In the genomic region with DNA sequence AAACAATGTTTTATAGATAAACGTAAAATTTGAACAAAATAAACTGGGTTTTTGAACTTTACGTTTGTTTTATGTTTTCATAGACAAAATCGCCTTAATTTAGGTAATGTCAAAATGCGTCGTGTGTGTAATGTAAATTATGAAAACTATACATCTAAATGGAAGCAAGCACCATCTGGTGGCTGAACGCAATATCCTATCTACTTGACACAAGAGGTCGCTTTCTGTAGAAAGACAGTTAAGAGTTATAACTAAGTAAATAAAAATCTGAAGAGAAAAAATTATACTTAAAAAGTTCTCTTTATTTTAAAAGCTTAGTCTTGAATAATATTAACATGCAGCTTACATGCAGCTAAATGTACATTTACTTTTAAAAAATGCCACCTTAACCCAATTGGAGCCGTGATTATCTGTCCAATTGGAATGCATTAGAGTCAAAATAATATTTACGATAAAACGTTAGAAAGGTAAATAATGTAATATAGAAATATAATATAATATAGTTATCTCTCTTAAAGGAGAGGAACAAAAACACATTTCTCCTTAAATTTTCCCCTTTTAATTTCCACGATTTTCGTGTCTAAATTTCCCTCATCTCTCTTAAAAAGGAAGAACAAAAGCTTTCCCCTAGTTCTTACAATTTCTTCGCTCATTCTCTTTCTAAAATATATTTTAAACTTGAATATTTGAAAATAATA, we compare ENCODE assay signal across 1 fruit fly cellular context.
TF ChIP-seq lines count a peak whose summit lies in the region.

No protein-coding gene starts in this region.

TF ChIP-seq in whole organism, embryonic, 481 proteins besides CTCF, POLR2A, EP300 and RAD21 (continued from another document and continues in another):
- peak; percentile 88 for TF ChIP-seq CG18262 (tag; optimal IDR thresholded peaks at IDR 0.05; lab: Kevin White, UChicago)
- peak; percentile 84 for TF ChIP-seq zfh2 (GFP tag; optimal IDR thresholded peaks at IDR 0.05; lab: Kevin White, UChicago)
- TF ChIP-seq CG7928 (GFP tag; optimal IDR thresholded peaks at IDR 0.05; lab: Kevin White, UChicago), result peak; percentile 67
- TF ChIP-seq CG34376 (GFP tag; optimal IDR thresholded peaks at IDR 0.05; lab: Kevin White, UChicago), result peak; percentile 86
- TF ChIP-seq E2f2 (GFP tag; IDR thresholded peaks at IDR 0.05; lab: Robert Waterston, UW), result peak; percentile 65
- TF ChIP-seq tio (GFP tag; optimal IDR thresholded peaks at IDR 0.05; lab: Kevin White, UChicago), result peak; percentile 84
- peak; percentile 90 for TF ChIP-seq CG9609 (GFP tag; optimal IDR thresholded peaks at IDR 0.05; lab: Kevin White, UChicago)
- no peak for TF ChIP-seq CG2129 (GFP tag; IDR thresholded peaks at IDR 0.05; lab: Robert Waterston, UW; ENCODE audit: partially characterized antibody)
- peak; percentile 92 for TF ChIP-seq CG10979 (tag; optimal IDR thresholded peaks at IDR 0.05; lab: Kevin White, UChicago)
- TF ChIP-seq CG18599 (GFP tag; optimal IDR thresholded peaks at IDR 0.05; lab: Kevin White, UChicago), result peak; percentile 84
- TF ChIP-seq CG12155 (GFP tag; optimal IDR thresholded peaks at IDR 0.05; lab: Kevin White, UChicago), result peak; percentile 77
- TF ChIP-seq E2f1 (GFP tag; IDR thresholded peaks at IDR 0.05; lab: Robert Waterston, UW), result peak; percentile 89
- TF ChIP-seq CG17612 (GFP tag; IDR thresholded peaks at IDR 0.05; lab: Robert Waterston, UW), result peak; percentile 75
- peak; percentile 43; the same call in 2 of the 3 replicates for TF ChIP-seq CG7357 (GFP tag; IDR thresholded peaks at IDR 0.05; lab: Robert Waterston, UW)
- TF ChIP-seq repo (GFP tag; optimal IDR thresholded peaks at IDR 0.05; lab: Kevin White, UChicago), result peak; percentile 95
- no peak for TF ChIP-seq Rx (GFP tag; IDR thresholded peaks at IDR 0.05; lab: Robert Waterston, UW)
- no peak; the same call in 1 of the 2 replicates for TF ChIP-seq ttk (GFP tag; IDR thresholded peaks at IDR 0.05; lab: Robert Waterston, UW)
- TF ChIP-seq gro (GFP tag; optimal IDR thresholded peaks at IDR 0.05; lab: Kevin White, UChicago), result peak; percentile 88
- peak; percentile 94; the same call in 1 of the 3 replicates for TF ChIP-seq gce (GFP tag; IDR thresholded peaks at IDR 0.05; lab: Robert Waterston, UW)
- peak; percentile 96 for TF ChIP-seq CG4424 (GFP tag; optimal IDR thresholded peaks at IDR 0.05; lab: Kevin White, UChicago)
- peak; percentile 45 for TF ChIP-seq Scr (GFP tag; IDR thresholded peaks at IDR 0.05; lab: Robert Waterston, UW; ENCODE audit: partially characterized antibody)
- peak; percentile 69 for TF ChIP-seq ab (GFP tag; optimal IDR thresholded peaks at IDR 0.05; lab: Kevin White, UChicago)
- TF ChIP-seq CG5953 (GFP tag; IDR thresholded peaks at IDR 0.05; lab: Robert Waterston, UW), result peak; percentile 87
- peak; percentile 83 for TF ChIP-seq dmrt11E (tag; optimal IDR thresholded peaks at IDR 0.05; lab: Kevin White, UChicago)
- peak; percentile 94 for TF ChIP-seq B-H2 (GFP tag; optimal IDR thresholded peaks at IDR 0.05; lab: Kevin White, UChicago)
- peak; percentile 80 for TF ChIP-seq fu2 (GFP tag; optimal IDR thresholded peaks at IDR 0.05; lab: Kevin White, UChicago)
- peak; percentile 64 for TF ChIP-seq CG31365 (tag; optimal IDR thresholded peaks at IDR 0.05; lab: Kevin White, UChicago)
- peak; percentile 89 for TF ChIP-seq CG17328 (GFP tag; IDR thresholded peaks at IDR 0.05; lab: Robert Waterston, UW)
- peak; percentile 79 for TF ChIP-seq sima (GFP tag; optimal IDR thresholded peaks at IDR 0.05; lab: Kevin White, UChicago)
- peak; percentile 88 for TF ChIP-seq slou (GFP tag; optimal IDR thresholded peaks at IDR 0.05; lab: Kevin White, UChicago)
- TF ChIP-seq vfl (GFP tag; optimal IDR thresholded peaks at IDR 0.05; lab: Kevin White, UChicago), result peak; percentile 90
- peak; percentile 89 for TF ChIP-seq p53 (GFP tag; optimal IDR thresholded peaks at IDR 0.05; lab: Kevin White, UChicago)
- TF ChIP-seq H2.0 (GFP tag; IDR thresholded peaks at IDR 0.05; lab: Robert Waterston, UW), result no peak; the same call in 1 of the 2 replicates
- no peak; the same call in 1 of the 2 replicates for TF ChIP-seq CG43689 (GFP tag; IDR thresholded peaks at IDR 0.05; lab: Robert Waterston, UW)
- peak; percentile 69 for TF ChIP-seq org-1 (GFP tag; optimal IDR thresholded peaks at IDR 0.05; lab: Kevin White, UChicago)
- no peak; the same call in 2 of the 4 replicates for TF ChIP-seq Gug (GFP tag; IDR thresholded peaks at IDR 0.05; lab: Robert Waterston, UW)
- peak; percentile 95 for TF ChIP-seq pum (GFP tag; optimal IDR thresholded peaks at IDR 0.05; lab: Kevin White, UChicago)
- TF ChIP-seq lilli (GFP tag; optimal IDR thresholded peaks at IDR 0.05; lab: Kevin White, UChicago), result peak; percentile 92
- TF ChIP-seq CG12391 (tag; optimal IDR thresholded peaks at IDR 0.05; lab: Kevin White, UChicago), result peak; percentile 84
- TF ChIP-seq CG12299 (tag; optimal IDR thresholded peaks at IDR 0.05; lab: Kevin White, UChicago), result peak; percentile 75
- no peak for TF ChIP-seq fru (optimal IDR thresholded peaks at IDR 0.05; lab: Kevin White, UChicago)
- no peak; the same call in 1 of the 2 replicates for TF ChIP-seq klu (GFP tag; IDR thresholded peaks at IDR 0.05; lab: Robert Waterston, UW)
- peak; percentile 82 for TF ChIP-seq CG8388 (GFP tag; optimal IDR thresholded peaks at IDR 0.05; lab: Kevin White, UChicago)
- TF ChIP-seq grn (GFP tag; optimal IDR thresholded peaks at IDR 0.05; lab: Kevin White, UChicago), result no peak
- no peak for TF ChIP-seq Doc3 (GFP tag; IDR thresholded peaks at IDR 0.05; lab: Robert Waterston, UW; ENCODE audit: partially characterized antibody)
- TF ChIP-seq lmd (GFP tag; IDR thresholded peaks at IDR 0.05; lab: Robert Waterston, UW), result peak; percentile 89; the same call in 1 of the 2 replicates
- peak; percentile 94; the same call in 1 of the 2 replicates for TF ChIP-seq CG16779 (GFP tag; IDR thresholded peaks at IDR 0.05; lab: Robert Waterston, UW)
- peak; percentile 93 to 95 for TF ChIP-seq Pdp1 (GFP tag; optimal IDR thresholded peaks at IDR 0.05; lab: Kevin White, UChicago)
- no peak for TF ChIP-seq hbn (GFP tag; IDR thresholded peaks at IDR 0.05; lab: Robert Waterston, UW; ENCODE audit: partially characterized antibody)
- no peak for TF ChIP-seq abd-A (tag; optimal IDR thresholded peaks at IDR 0.05; lab: Kevin White, UChicago)
- peak; percentile 90 for TF ChIP-seq Jarid2 (GFP tag; optimal IDR thresholded peaks at IDR 0.05; lab: Kevin White, UChicago)
- no peak for TF ChIP-seq exex (tag; optimal IDR thresholded peaks at IDR 0.05; lab: Kevin White, UChicago)
- no peak for TF ChIP-seq stwl (tag; optimal IDR thresholded peaks at IDR 0.05; lab: Kevin White, UChicago)
- peak; percentile 67; the same call in 1 of the 2 replicates for TF ChIP-seq Nf-YA (GFP tag; IDR thresholded peaks at IDR 0.05; lab: Robert Waterston, UW)
- TF ChIP-seq CG7987 (GFP tag; optimal IDR thresholded peaks at IDR 0.05; lab: Kevin White, UChicago), result peak; percentile 96
- no peak for TF ChIP-seq yki (optimal IDR thresholded peaks at IDR 0.05; lab: Kevin White, UChicago)
- TF ChIP-seq ap (GFP tag; IDR thresholded peaks at IDR 0.05; lab: Robert Waterston, UW), result no peak; the same call in 1 of the 2 replicates
- peak in 1 of 2 experiments; percentile 91 for TF ChIP-seq Hr51 (GFP tag; optimal IDR thresholded peaks at IDR 0.05; lab: Kevin White, UChicago)
- peak; percentile 67; the same call in 2 of the 3 replicates for TF ChIP-seq CG11695 (GFP tag; IDR thresholded peaks at IDR 0.05; lab: Robert Waterston, UW)
- TF ChIP-seq CG6854 (GFP tag; optimal IDR thresholded peaks at IDR 0.05; lab: Kevin White, UChicago), result peak; percentile 91
- TF ChIP-seq Atf6 (GFP tag; IDR thresholded peaks at IDR 0.05; lab: Robert Waterston, UW), result peak; percentile 78
- TF ChIP-seq CG15011 (GFP tag; optimal IDR thresholded peaks at IDR 0.05; lab: Kevin White, UChicago), result peak; percentile 76
- TF ChIP-seq CG17568 (GFP tag; optimal IDR thresholded peaks at IDR 0.05; lab: Kevin White, UChicago), result peak; percentile 81
- no peak for TF ChIP-seq ro (GFP tag; IDR thresholded peaks at IDR 0.05; lab: Robert Waterston, UW)
- peak; percentile 80 for TF ChIP-seq gcm2 (GFP tag; optimal IDR thresholded peaks at IDR 0.05; lab: Kevin White, UChicago)
- TF ChIP-seq Dad (GFP tag; optimal IDR thresholded peaks at IDR 0.05; lab: Kevin White, UChicago), result peak; percentile 89
- TF ChIP-seq Bdp1 (GFP tag; optimal IDR thresholded peaks at IDR 0.05; lab: Kevin White, UChicago), result peak; percentile 85
- TF ChIP-seq CG8359 (GFP tag; optimal IDR thresholded peaks at IDR 0.05; lab: Kevin White, UChicago; ENCODE audit: borderline replicate concordance), result peak; percentile 79
- TF ChIP-seq schlank (tag; optimal IDR thresholded peaks at IDR 0.05; lab: Kevin White, UChicago), result peak; percentile 50
- TF ChIP-seq Hand (GFP tag; optimal IDR thresholded peaks at IDR 0.05; lab: Kevin White, UChicago), result peak; percentile 44
- peak; percentile 93 for TF ChIP-seq slbo (GFP tag; IDR thresholded peaks at IDR 0.05; lab: Robert Waterston, UW)
- TF ChIP-seq Sry-δ (GFP tag; optimal IDR thresholded peaks at IDR 0.05; lab: Kevin White, UChicago), result peak; percentile 63
- no peak for TF ChIP-seq gt (GFP tag; IDR thresholded peaks at IDR 0.05; lab: Robert Waterston, UW)
- no peak for TF ChIP-seq CG11560 (tag; IDR thresholded peaks at IDR 0.05; lab: Robert Waterston, UW)
- TF ChIP-seq unc-4 (GFP tag; IDR thresholded peaks at IDR 0.05; lab: Robert Waterston, UW; ENCODE audit: partially characterized antibody), result no peak
- TF ChIP-seq Opbp (GFP tag; IDR thresholded peaks at IDR 0.05; lab: Robert Waterston, UW; ENCODE audit: partially characterized antibody), result no peak
- peak; percentile 86 for TF ChIP-seq CG15514 (GFP tag; optimal IDR thresholded peaks at IDR 0.05; lab: Kevin White, UChicago)
- TF ChIP-seq MESR4 (GFP tag; optimal IDR thresholded peaks at IDR 0.05; lab: Kevin White, UChicago), result no peak
- peak; percentile 65 for TF ChIP-seq Usf (GFP tag; optimal IDR thresholded peaks at IDR 0.05; lab: Kevin White, UChicago)
- no peak for TF ChIP-seq crol (GFP tag; IDR thresholded peaks at IDR 0.05; lab: Robert Waterston, UW)
- TF ChIP-seq Poxn (GFP tag; IDR thresholded peaks at IDR 0.05; lab: Robert Waterston, UW), result 0 out of 2 replicates have a peak, but pooled peaks have one; percentile 20
- TF ChIP-seq Fer2 (tag; optimal IDR thresholded peaks at IDR 0.05; lab: Kevin White, UChicago), result peak; percentile 86
- peak; percentile 81 for TF ChIP-seq ERR (GFP tag; optimal IDR thresholded peaks at IDR 0.05; lab: Kevin White, UChicago)
- peak; percentile 85 for TF ChIP-seq Dip3 (GFP tag; optimal IDR thresholded peaks at IDR 0.05; lab: Kevin White, UChicago)
- TF ChIP-seq Elba2 (GFP tag; optimal IDR thresholded peaks at IDR 0.05; lab: Kevin White, UChicago), result peak; percentile 86
- peak; percentile 97 for TF ChIP-seq chn (GFP tag; optimal IDR thresholded peaks at IDR 0.05; lab: Kevin White, UChicago)
- TF ChIP-seq bsh (GFP tag; optimal IDR thresholded peaks at IDR 0.05; lab: Kevin White, UChicago), result peak; percentile 27 to 91
- peak; percentile 93 for TF ChIP-seq CG15696 (tag; optimal IDR thresholded peaks at IDR 0.05; lab: Kevin White, UChicago)
- TF ChIP-seq Deaf1 (tag; optimal IDR thresholded peaks at IDR 0.05; lab: Kevin White, UChicago), result peak; percentile 61
- TF ChIP-seq CG15601 (tag; optimal IDR thresholded peaks at IDR 0.05; lab: Kevin White, UChicago), result peak; percentile 90
- TF ChIP-seq CG15479 (GFP tag; optimal IDR thresholded peaks at IDR 0.05; lab: Kevin White, UChicago), result no peak
- TF ChIP-seq Nf-YC (tag; optimal IDR thresholded peaks at IDR 0.05; lab: Kevin White, UChicago), result peak; percentile 87
- peak; percentile 61 for TF ChIP-seq CG7556 (GFP tag; optimal IDR thresholded peaks at IDR 0.05; lab: Kevin White, UChicago)
- TF ChIP-seq chif (GFP tag; optimal IDR thresholded peaks at IDR 0.05; lab: Kevin White, UChicago), result peak; percentile 94 to 97
- no peak for TF ChIP-seq lov (optimal IDR thresholded peaks at IDR 0.05; lab: Kevin White, UChicago)
- TF ChIP-seq lov (GFP tag; IDR thresholded peaks at IDR 0.05; lab: Robert Waterston, UW), result no peak; the same call in 2 of the 3 replicates
- TF ChIP-seq sna (GFP tag; IDR thresholded peaks at IDR 0.05; lab: Robert Waterston, UW; ENCODE audit: partially characterized antibody), result no peak
- TF ChIP-seq Tbp (GFP tag; optimal IDR thresholded peaks at IDR 0.05; lab: Kevin White, UChicago), result no peak
- no peak for TF ChIP-seq D (optimal IDR thresholded peaks at IDR 0.05; lab: Kevin White, UChicago)
- TF ChIP-seq D (GFP tag; optimal IDR thresholded peaks at IDR 0.05; lab: Kevin White, UChicago), result peak; percentile 89
- TF ChIP-seq CG2889 (GFP tag; IDR thresholded peaks at IDR 0.05; lab: Robert Waterston, UW), result no peak
- TF ChIP-seq CG30431 (GFP tag; optimal IDR thresholded peaks at IDR 0.05; lab: Kevin White, UChicago), result no peak
- TF ChIP-seq CG9727 (GFP tag; optimal IDR thresholded peaks at IDR 0.05; lab: Kevin White, UChicago), result peak; percentile 88
- peak; percentile 73 for TF ChIP-seq psq (GFP tag; optimal IDR thresholded peaks at IDR 0.05; lab: Kevin White, UChicago)
- peak; percentile 88 for TF ChIP-seq CG1603 (tag; optimal IDR thresholded peaks at IDR 0.05; lab: Kevin White, UChicago)
- peak; percentile 89 for TF ChIP-seq trh (GFP tag; optimal IDR thresholded peaks at IDR 0.05; lab: Kevin White, UChicago)
- TF ChIP-seq CG14860 (GFP tag; IDR thresholded peaks at IDR 0.05; lab: Robert Waterston, UW; ENCODE audit: partially characterized antibody), result no peak; the same call in 2 of the 3 replicates
- peak; percentile 77 for TF ChIP-seq sim (GFP tag; IDR thresholded peaks at IDR 0.05; lab: Robert Waterston, UW)
- TF ChIP-seq nerfin-1 (tag; optimal IDR thresholded peaks at IDR 0.05; lab: Kevin White, UChicago), result no peak
- TF ChIP-seq CG2116 (GFP tag; optimal IDR thresholded peaks at IDR 0.05; lab: Kevin White, UChicago), result peak; percentile 66
- TF ChIP-seq CG18619 (GFP tag; optimal IDR thresholded peaks at IDR 0.05; lab: Kevin White, UChicago), result peak; percentile 91
- TF ChIP-seq YL-1 (GFP tag; optimal IDR thresholded peaks at IDR 0.05; lab: Kevin White, UChicago), result peak; percentile 65
- no peak for TF ChIP-seq Ssrp (tag; optimal IDR thresholded peaks at IDR 0.05; lab: Kevin White, UChicago)
- peak; percentile 100 for TF ChIP-seq CG3163 (GFP tag; optimal IDR thresholded peaks at IDR 0.05; lab: Kevin White, UChicago)
- TF ChIP-seq seq (GFP tag; IDR thresholded peaks at IDR 0.05; lab: Robert Waterston, UW), result peak; percentile 71
- no peak for TF ChIP-seq cg (GFP tag; optimal IDR thresholded peaks at IDR 0.05; lab: Kevin White, UChicago)
- peak; percentile 88 for TF ChIP-seq CG1233 (GFP tag; optimal IDR thresholded peaks at IDR 0.05; lab: Kevin White, UChicago)
- peak; percentile 9 for TF ChIP-seq zf30C (GFP tag; optimal IDR thresholded peaks at IDR 0.05; lab: Kevin White, UChicago)
- peak; percentile 88 for TF ChIP-seq nmo (GFP tag; optimal IDR thresholded peaks at IDR 0.05; lab: Kevin White, UChicago)
- TF ChIP-seq CG18764 (GFP tag; optimal IDR thresholded peaks at IDR 0.05; lab: Kevin White, UChicago), result peak; percentile 92
